Fruit fly (Drosophila melanogaster) whole organism, wandering third instar larva: Measurements from ENCODE around the gene CG43739.

ENCODE experiments used
- Abd-B ChIP-seq: fragments of >200 bp; optimal IDR thresholded peaks from 2 replicates; lab custom pipeline; 2017; ENCODE audit warnings: missing biosample characterization, missing genetic modification characterization
- CG9705 ChIP-seq: fragments of 200-800 bp; sonication (Bioruptor generic); optimal IDR thresholded peaks from 2 replicates; lab custom pipeline; 2018; ENCODE audit warnings: missing biosample characterization, mild to moderate bottlenecking, missing genetic modification characterization
- CrebA ChIP-seq: fragments of 200-800 bp; sonication (Bioruptor generic); optimal IDR thresholded peaks from 2 replicates; lab custom pipeline; 2016; ENCODE audit warnings: missing biosample characterization, mild to moderate bottlenecking, missing genetic modification characterization, borderline replicate concordance
- Dfd ChIP-seq: fragments of >200 bp; optimal IDR thresholded peaks from 2 replicates; lab custom pipeline; 2017; ENCODE audit warnings: missing biosample characterization, missing genetic modification characterization
- GATAd ChIP-seq: sonication (Bioruptor generic); optimal IDR thresholded peaks from 2 replicates; lab custom pipeline; 2016; ENCODE audit warnings: missing biosample characterization, missing genetic modification characterization
- HLH106 ChIP-seq: fragments of 200-800 bp; optimal IDR thresholded peaks from 3 replicates; lab custom pipeline; 2019; ENCODE audit warnings: missing biosample characterization, mild to moderate bottlenecking, missing genetic modification characterization, moderate library complexity
- Hr78 ChIP-seq: fragments of >200 bp; optimal IDR thresholded peaks from 2 replicates; lab custom pipeline; 2017; ENCODE audit warnings: missing biosample characterization, missing genetic modification characterization
- Hr83 ChIP-seq: fragments of 200-300 bp; sonication (Bioruptor generic); optimal IDR thresholded peaks from 2 replicates; lab custom pipeline; 2016; ENCODE audit warnings: missing biosample characterization, mild to moderate bottlenecking, missing genetic modification characterization, moderate library complexity; ENCODE audit not compliant: poor library complexity, severe bottlenecking
- Jra ChIP-seq: sonication (Bioruptor generic); optimal IDR thresholded peaks from 2 replicates; lab custom pipeline; 2016; ENCODE audit warnings: missing biosample characterization, missing genetic modification characterization
- Mio ChIP-seq: sonication (Bioruptor generic); optimal IDR thresholded peaks from 2 replicates; lab custom pipeline; 2016; ENCODE audit warnings: missing biosample characterization, missing genetic modification characterization
- Myc ChIP-seq: fragments of >200 bp; optimal IDR thresholded peaks from 2 replicates; lab custom pipeline; 2017
- N ChIP-seq: fragments of >200 bp; optimal IDR thresholded peaks from 2 replicates; lab custom pipeline; 2018; ENCODE audit warnings: missing biosample characterization, missing external identifiers, missing genetic modification characterization
- OdsH ChIP-seq: fragments of 200-800 bp; sonication (Bioruptor generic); optimal IDR thresholded peaks from 2 replicates; lab custom pipeline; 2016; ENCODE audit warnings: missing biosample characterization, mild to moderate bottlenecking, missing genetic modification characterization
- Rel ChIP-seq, 2 experiments: fragments of 200-800 bp; sonication (Bioruptor generic) in 1 of 2; optimal IDR thresholded peaks; 2 replicates in 1 of 2; 3 replicates in 1 of 2; lab custom pipeline; 2016 to 2019; ENCODE audit warnings: mild to moderate bottlenecking in 2 of 2, missing biosample characterization in 2 of 2, missing genetic modification characterization in 2 of 2, moderate library complexity in 1 of 2
- Sp1 ChIP-seq: fragments of 200-800 bp; sonication (Bioruptor generic); optimal IDR thresholded peaks from 3 replicates; lab custom pipeline; 2019; ENCODE audit warnings: missing biosample characterization, mild to moderate bottlenecking, missing genetic modification characterization, moderate library complexity
- Vsx2 ChIP-seq: fragments of 200-300, 225-300 bp; sonication (Bioruptor generic); optimal IDR thresholded peaks from 2 replicates; lab custom pipeline; 2018; ENCODE audit warnings: missing biosample characterization, missing genetic modification characterization; ENCODE audit not compliant: partially characterized antibody
- br ChIP-seq: fragments of 200-800 bp; sonication (Bioruptor generic); optimal IDR thresholded peaks from 2 replicates; lab custom pipeline; 2016; ENCODE audit warnings: missing biosample characterization, missing genetic modification characterization
- brk ChIP-seq: fragments of 200-800 bp; sonication (Bioruptor generic); optimal IDR thresholded peaks from 2 replicates; lab custom pipeline; 2016; ENCODE audit warnings: missing biosample characterization, mild to moderate bottlenecking, missing genetic modification characterization
- dl ChIP-seq, 2 experiments: fragments of 175-275, 200-275 bp in 1 of 2; fragments of 200-275 bp in 1 of 2; sonication (Bioruptor generic); optimal IDR thresholded peaks; lab custom pipeline; 2018; ENCODE audit warnings: mild to moderate bottlenecking in 2 of 2, missing biosample characterization in 2 of 2, missing genetic modification characterization in 2 of 2, moderate library complexity in 2 of 2; ENCODE audit not compliant: partially characterized antibody in 2 of 2, insufficient read depth in 1 of 2
- dmrt93B ChIP-seq: fragments of 200-800 bp; sonication (Bioruptor generic); optimal IDR thresholded peaks from 2 replicates; lab custom pipeline; 2018; ENCODE audit warnings: missing biosample characterization, mild to moderate bottlenecking, missing genetic modification characterization
- dsf ChIP-seq: sonication (Bioruptor generic); optimal IDR thresholded peaks from 2 replicates; lab custom pipeline; 2016; ENCODE audit warnings: missing biosample characterization, missing genetic modification characterization, borderline replicate concordance
- ey ChIP-seq: fragments of 200-800 bp; sonication (Bioruptor generic); optimal IDR thresholded peaks from 2 replicates; lab custom pipeline; 2016; ENCODE audit warnings: missing biosample characterization, missing genetic modification characterization
- foxo ChIP-seq, 2 experiments: fragments of 200-800 bp; sonication (Bioruptor generic); optimal IDR thresholded peaks; 2 replicates in 1 of 2; 3 replicates in 1 of 2; lab custom pipeline; 2016 to 2017; ENCODE audit warnings: missing biosample characterization in 2 of 2, missing genetic modification characterization in 2 of 2
- fru ChIP-seq: fragments of 200-800 bp; sonication (Bioruptor generic); optimal IDR thresholded peaks from 3 replicates; lab custom pipeline; 2016; ENCODE audit warnings: missing biosample characterization, mild to moderate bottlenecking, missing genetic modification characterization
- jim ChIP-seq: fragments of 175-275, 200-325 bp; sonication (Bioruptor generic); optimal IDR thresholded peaks from 2 replicates; lab custom pipeline; 2016; ENCODE audit warnings: missing biosample characterization, mild to moderate bottlenecking, missing genetic modification characterization
- lola ChIP-seq: fragments of >200 bp; optimal IDR thresholded peaks from 2 replicates; lab custom pipeline; 2017; ENCODE audit warnings: missing biosample characterization, missing genetic modification characterization
- pan ChIP-seq: fragments of >200 bp; optimal IDR thresholded peaks from 2 replicates; lab custom pipeline; 2017
- psq ChIP-seq: fragments of 200-800 bp; sonication (Bioruptor generic); optimal IDR thresholded peaks from 3 replicates; lab custom pipeline; 2017; ENCODE audit warnings: missing biosample characterization, mild to moderate bottlenecking, missing genetic modification characterization, moderate library complexity
- rgr ChIP-seq: fragments of 200-800 bp; sonication (Bioruptor generic); optimal IDR thresholded peaks from 3 replicates; lab custom pipeline; 2016; ENCODE audit warnings: missing biosample characterization, mild to moderate bottlenecking, missing genetic modification characterization
- sage ChIP-seq: fragments of 200-800 bp; sonication (Bioruptor generic); optimal IDR thresholded peaks from 2 replicates; lab custom pipeline; 2016; ENCODE audit warnings: missing biosample characterization, mild to moderate bottlenecking, missing genetic modification characterization
- tai ChIP-seq: sonication (Bioruptor generic); optimal IDR thresholded peaks from 2 replicates; lab custom pipeline; 2016; ENCODE audit warnings: missing biosample characterization, missing genetic modification characterization
- usp ChIP-seq: fragments of >200 bp; optimal IDR thresholded peaks from 2 replicates; lab custom pipeline; 2017; ENCODE audit warnings: missing biosample characterization, missing genetic modification characterization
- woc ChIP-seq: sonication (Bioruptor generic); optimal IDR thresholded peaks from 2 replicates; lab custom pipeline; 2016; ENCODE audit warnings: missing biosample characterization, mild to moderate bottlenecking, missing genetic modification characterization

CG43739 gene

DNA sequence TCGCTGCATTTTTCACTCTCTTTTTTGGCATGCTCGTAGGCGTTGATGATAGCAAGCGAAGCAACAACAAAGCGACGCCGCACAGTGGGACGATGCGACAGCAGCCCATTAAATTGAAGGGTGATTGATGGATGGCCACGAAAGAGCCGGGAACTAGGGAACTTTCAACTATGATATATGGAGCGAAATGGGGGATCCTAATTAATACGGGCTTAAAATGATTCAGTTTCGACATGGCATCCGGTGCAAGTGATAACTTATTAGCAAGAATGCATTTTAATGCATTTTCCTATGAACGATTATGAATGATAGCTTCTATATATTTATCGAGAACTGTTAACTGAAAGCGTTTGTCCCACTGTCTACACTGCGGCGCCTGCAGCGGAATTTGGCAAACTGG, 24.4 kb upstream of the CG43739 start:
- TF ChIP-seq OdsH (GFP tag; lab: Kevin White, UChicago) (no peak), CrebA (GFP tag; lab: Kevin White, UChicago) (no peak)

- TF ChIP-seq Dfd (GFP tag; lab: Kevin White, UChicago) (peak; percentile 60), psq (GFP tag; lab: Kevin White, UChicago) (no peak)
Measured at dm6 chr2L:20942206-20942863, 23.6 kb upstream of the CG43739 start.

dm6 chr2L:20940738-20941137, 22.0 kb upstream of the CG43739 start:
- TF ChIP-seq dsf (GFP tag; lab: Kevin White, UChicago): no peak
- TF ChIP-seq ey (GFP tag; lab: Kevin White, UChicago): no peak
- no peak for TF ChIP-seq Myc
- no peak for TF ChIP-seq GATAd (GFP tag; lab: Kevin White, UChicago)
- no peak for TF ChIP-seq dl (GFP tag; optimal IDR thresholded peaks at IDR 0.05; lab: Kevin White, UChicago; ENCODE audit: insufficient read depth in 1 of 2, partially characterized antibody in 2 of 2)
- TF ChIP-seq CrebA (GFP tag; lab: Kevin White, UChicago): no peak
- no peak for TF ChIP-seq usp (GFP tag; lab: Kevin White, UChicago)
- TF ChIP-seq lola (GFP tag; lab: Kevin White, UChicago): no peak
- TF ChIP-seq woc: no peak
- TF ChIP-seq Abd-B (GFP tag; lab: Kevin White, UChicago): no peak
- no peak for TF ChIP-seq sage
- no peak for TF ChIP-seq dmrt93B (GFP tag; lab: Kevin White, UChicago)
- TF ChIP-seq Hr83: no peak
- no peak for TF ChIP-seq br (GFP tag; lab: Kevin White, UChicago)
- no peak for TF ChIP-seq pan (lab: Kevin White, UChicago)
- TF ChIP-seq N (GFP tag; lab: Kevin White, UChicago): no peak
- TF ChIP-seq HLH106: no peak
- no peak for TF ChIP-seq CG9705

- TF ChIP-seq ey (GFP tag; lab: Kevin White, UChicago) (no peak), Hr83 (no peak), Jra (GFP tag; lab: Kevin White, UChicago) (no peak), fru (no peak), OdsH (GFP tag; lab: Kevin White, UChicago) (peak; percentile 26), Abd-B (GFP tag; lab: Kevin White, UChicago) (no peak), foxo (GFP tag; optimal IDR thresholded peaks at IDR 0.05; lab: Kevin White, UChicago) (peak in 1 of 2 experiments; percentile 24), pan (lab: Kevin White, UChicago) (no peak), Myc (no peak), Sp1 (GFP tag; lab: Kevin White, UChicago) (peak; percentile 16), woc (no peak), Vsx2 (GFP tag; lab: Kevin White, UChicago) (no peak), CrebA (GFP tag; lab: Kevin White, UChicago) (no peak), dl (GFP tag; optimal IDR thresholded peaks at IDR 0.05; lab: Kevin White, UChicago; ENCODE audit: insufficient read depth in 1 of 2, partially characterized antibody in 2 of 2) (no peak), N (GFP tag; lab: Kevin White, UChicago) (no peak), rgr (GFP tag; lab: Kevin White, UChicago) (no peak), CG9705 (no peak), dmrt93B (GFP tag; lab: Kevin White, UChicago) (no peak), Dfd (GFP tag; lab: Kevin White, UChicago) (no peak), Hr78 (GFP tag; lab: Kevin White, UChicago) (no peak), tai (GFP tag; lab: Kevin White, UChicago) (no peak), Rel (GFP tag; optimal IDR thresholded peaks at IDR 0.05; lab: Kevin White, UChicago) (no peak), Rel (tag; optimal IDR thresholded peaks at IDR 0.05; lab: Kevin White, UChicago) (no peak), brk (GFP tag; lab: Kevin White, UChicago) (no peak), jim (no peak), Mio (GFP tag; lab: Kevin White, UChicago) (no peak), HLH106 (peak; percentile 10), usp (GFP tag; lab: Kevin White, UChicago) (no peak)
Measured at dm6 chr2L:20939632-20940031, 20.9 kb upstream of the CG43739 start.
